Worm (Caenorhabditis elegans): ENCODE data around the gene pqn-79.
"Not testable (repeated sequence)": the region's sequence is repeated elsewhere in the genome, so short reads cannot be mapped to it uniquely, and the experiment has no call there.

DNA sequence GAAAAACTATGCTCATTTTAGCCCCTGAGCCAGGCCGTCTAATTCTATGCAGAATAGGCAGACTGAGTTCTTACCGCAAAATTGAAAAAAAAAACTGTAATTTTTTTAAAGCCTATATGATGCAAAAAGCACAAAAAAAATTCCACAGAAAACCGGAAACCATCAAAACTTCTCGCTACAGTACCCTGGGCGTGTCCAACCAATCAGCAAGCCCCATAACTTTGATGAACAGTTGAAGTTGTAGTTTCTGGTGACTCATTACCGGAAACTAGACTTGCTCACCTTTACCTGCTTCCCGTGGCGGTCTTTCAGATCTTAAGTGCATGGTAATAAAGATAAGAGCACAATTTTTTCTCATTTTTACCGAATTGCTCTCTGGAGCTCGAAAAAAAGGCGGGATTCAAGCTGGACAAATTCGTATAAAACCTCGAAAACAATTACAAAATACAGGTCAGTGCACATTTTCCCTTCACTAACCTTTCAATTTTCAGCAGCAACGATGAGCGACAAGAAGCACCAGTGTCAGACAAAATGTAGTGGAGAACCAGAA lies 38.9 kb downstream of the pqn-79 start, which contains the start of gene Y105C5A.1274:
- TF ChIP-seq klf-2 (GFP tag; conservative IDR thresholded peaks at IDR 0.05); ref-1 (GFP tag; conservative IDR thresholded peaks at IDR 0.05); cog-1 (tag; optimal IDR thresholded peaks at IDR 0.05); flt-1 (GFP tag; IDR thresholded peaks at IDR 0.05); T22C8.4 (GFP tag; IDR thresholded peaks at IDR 0.05); ztf-23 (GFP tag; IDR thresholded peaks at IDR 0.05); ztf-29 (GFP tag; IDR thresholded peaks at IDR 0.05); med-1 (GFP tag; optimal IDR thresholded peaks at IDR 0.05; ENCODE audit: insufficient read depth): not testable (repeated sequence)

All from whole organism, midembryonic.